Fruit fly (Drosophila melanogaster) whole organism, prepupa: ENCODE results near the gene CG5103.

Experiments
- CG10631 ChIP-seq: fragments of 200-800 bp; sonication (Bioruptor generic); optimal IDR thresholded peaks from 2 replicates; lab custom pipeline; 2016; ENCODE audit warnings: missing biosample characterization, missing genetic modification characterization
- CG11294 ChIP-seq: fragments of 200-800 bp; sonication (Bioruptor generic); IDR thresholded peaks from 2 replicates; pipeline ENCODE4 v1.3.6; 2022; ENCODE audit warnings: missing biosample characterization, missing genetic modification characterization
- CG11762 ChIP-seq: fragments of 200-800 bp; sonication (Bioruptor generic); optimal IDR thresholded peaks from 3 replicates; lab custom pipeline; 2016; ENCODE audit warnings: missing biosample characterization, missing genetic modification characterization; ENCODE audit not compliant: insufficient read depth
- CG11902 ChIP-seq: fragments of 200-800 bp; sonication (Bioruptor generic); optimal IDR thresholded peaks from 3 replicates; lab custom pipeline; 2016; ENCODE audit warnings: missing biosample characterization, missing genetic modification characterization
- CG15336 ChIP-seq: fragments of 200-800 bp; sonication (Bioruptor generic); IDR thresholded peaks from 2 replicates; pipeline ENCODE4 v1.3.6; 2022; ENCODE audit warnings: missing biosample characterization, missing genetic modification characterization
- CG1621 ChIP-seq: fragments of 200-800 bp; sonication (Bioruptor generic); optimal IDR thresholded peaks from 3 replicates; lab custom pipeline; 2018; ENCODE audit warnings: missing biosample characterization, mild to moderate bottlenecking, missing genetic modification characterization
- CG32006 ChIP-seq: fragments of 200-800 bp; sonication (Bioruptor generic); optimal IDR thresholded peaks from 3 replicates; lab custom pipeline; 2017; ENCODE audit warnings: missing biosample characterization, mild to moderate bottlenecking, missing genetic modification characterization
- CG4318 ChIP-seq: fragments of 200-800 bp; sonication (Bioruptor generic); optimal IDR thresholded peaks from 3 replicates; lab custom pipeline; 2017; ENCODE audit warnings: missing biosample characterization, mild to moderate bottlenecking, missing genetic modification characterization
- CG6163 ChIP-seq: fragments of 200-800 bp; sonication (Bioruptor generic); IDR thresholded peaks from 3 replicates; pipeline ENCODE4 v1.3.6; 2022; ENCODE audit warnings: missing biosample characterization, missing genetic modification characterization
- CG6276 ChIP-seq: fragments of 200-800 bp; sonication (Bioruptor generic); optimal IDR thresholded peaks from 2 replicates; lab custom pipeline; 2017; ENCODE audit warnings: missing biosample characterization, mild to moderate bottlenecking, missing genetic modification characterization
- CG6854 ChIP-seq: fragments of 200-800 bp; sonication (Bioruptor generic); optimal IDR thresholded peaks from 2 replicates; lab custom pipeline; 2017; ENCODE audit warnings: missing biosample characterization, mild to moderate bottlenecking, missing genetic modification characterization
- CG7368 ChIP-seq: fragments of 200-800 bp; sonication (Bioruptor generic); optimal IDR thresholded peaks from 3 replicates; lab custom pipeline; 2016; ENCODE audit warnings: missing biosample characterization, missing genetic modification characterization
- CG8119 ChIP-seq: fragments of 200-800 bp; sonication (Bioruptor generic); IDR thresholded peaks from 3 replicates; pipeline ENCODE4 v1.3.6; 2022; ENCODE audit warnings: missing biosample characterization, missing genetic modification characterization
- CG9139 ChIP-seq: fragments of 200-800 bp; sonication (Bioruptor generic); optimal IDR thresholded peaks from 3 replicates; lab custom pipeline; 2017; ENCODE audit warnings: missing biosample characterization, mild to moderate bottlenecking, missing genetic modification characterization
- Eip75B ChIP-seq: fragments of 200-800 bp; sonication (Bioruptor generic); optimal IDR thresholded peaks from 3 replicates; lab custom pipeline; 2016; ENCODE audit warnings: missing biosample characterization, missing genetic modification characterization
- Eip78C ChIP-seq: fragments of 200-800 bp; sonication (Bioruptor generic); peaks from one replicate; lab custom pipeline; 2016; ENCODE audit warnings: missing biosample characterization, missing genetic modification characterization
- Eip93F ChIP-seq: fragments of 200-800 bp; sonication (Bioruptor generic); optimal IDR thresholded peaks from 2 replicates; lab custom pipeline; 2016; ENCODE audit warnings: missing biosample characterization, mild to moderate bottlenecking, missing genetic modification characterization
- Ets96B ChIP-seq: fragments of 200-800 bp; optimal IDR thresholded peaks from 2 replicates; lab custom pipeline; 2019; ENCODE audit warnings: missing biosample characterization, mild to moderate bottlenecking, missing genetic modification characterization, moderate library complexity
- Hr38 ChIP-seq: sonication (Bioruptor generic); optimal IDR thresholded peaks from 2 replicates; lab custom pipeline; 2016; ENCODE audit warnings: missing biosample characterization, missing genetic modification characterization
- Hr39 ChIP-seq: fragments of 200-800 bp; sonication (Bioruptor generic); optimal IDR thresholded peaks from 2 replicates; lab custom pipeline; 2016; ENCODE audit warnings: missing biosample characterization, missing genetic modification characterization
- Lpt ChIP-seq: fragments of 200-800 bp; sonication (Bioruptor generic); optimal IDR thresholded peaks from 3 replicates; lab custom pipeline; 2016; ENCODE audit warnings: missing biosample characterization, missing genetic modification characterization
- Met ChIP-seq: fragments of 200-800 bp; sonication (Bioruptor generic); optimal IDR thresholded peaks from 3 replicates; lab custom pipeline; 2016; ENCODE audit warnings: missing biosample characterization, missing genetic modification characterization
- Smox ChIP-seq: fragments of 200-800 bp; sonication (Bioruptor generic); optimal IDR thresholded peaks from 3 replicates; lab custom pipeline; 2016; ENCODE audit warnings: missing biosample characterization, missing genetic modification characterization
- Sox102F ChIP-seq: fragments of 200-800 bp; sonication (Bioruptor generic); optimal IDR thresholded peaks from 2 replicates; lab custom pipeline; 2016; ENCODE audit warnings: missing biosample characterization, mild to moderate bottlenecking, missing genetic modification characterization
- Sox14 ChIP-seq: fragments of 200-800 bp; sonication (Bioruptor generic); optimal IDR thresholded peaks from 3 replicates; lab custom pipeline; 2016; ENCODE audit warnings: missing biosample characterization, missing genetic modification characterization
- Sox15 ChIP-seq: fragments of 200-800 bp; sonication (Bioruptor generic); optimal IDR thresholded peaks from 3 replicates; lab custom pipeline; 2016; ENCODE audit warnings: missing biosample characterization, missing genetic modification characterization
- achi ChIP-seq: fragments of 200-800 bp; sonication (Bioruptor generic); optimal IDR thresholded peaks from 3 replicates; lab custom pipeline; 2016; ENCODE audit warnings: missing biosample characterization, missing genetic modification characterization
- cyc ChIP-seq: fragments of 200-800 bp; sonication (Bioruptor generic); optimal IDR thresholded peaks from 3 replicates; lab custom pipeline; 2016; ENCODE audit warnings: missing biosample characterization, missing genetic modification characterization
- dsx ChIP-seq: fragments of 200-800 bp; optimal IDR thresholded peaks from 3 replicates; lab custom pipeline; 2019; ENCODE audit warnings: missing biosample characterization, mild to moderate bottlenecking, missing genetic modification characterization, moderate library complexity; ENCODE audit not compliant: poor library complexity, severe bottlenecking
- eg ChIP-seq: fragments of 200-800 bp; sonication (Bioruptor generic); IDR thresholded peaks from 3 replicates; pipeline ENCODE4 v1.3.6; 2022; ENCODE audit warnings: missing biosample characterization, missing genetic modification characterization
- esn ChIP-seq: fragments of 200-800 bp; sonication (Bioruptor generic); optimal IDR thresholded peaks from 2 replicates; lab custom pipeline; 2016; ENCODE audit warnings: missing biosample characterization, mild to moderate bottlenecking, missing genetic modification characterization, moderate library complexity
- fd59A ChIP-seq: fragments of 200-800 bp; sonication (Bioruptor generic); optimal IDR thresholded peaks from 2 replicates; lab custom pipeline; 2017; ENCODE audit warnings: missing biosample characterization, mild to moderate bottlenecking, missing genetic modification characterization, missing genetic modification reagents
- fd85E ChIP-seq: fragments of 200-800 bp; sonication (Bioruptor generic); optimal IDR thresholded peaks from 3 replicates; lab custom pipeline; 2016; ENCODE audit warnings: missing biosample characterization, missing genetic modification characterization
- fkh ChIP-seq: fragments of 200-800 bp; sonication (Bioruptor generic); optimal IDR thresholded peaks from 3 replicates; lab custom pipeline; 2017; ENCODE audit warnings: missing biosample characterization, mild to moderate bottlenecking, missing genetic modification characterization, moderate library complexity
- lz ChIP-seq: fragments of 200-800 bp; sonication (Bioruptor generic); optimal IDR thresholded peaks from 3 replicates; lab custom pipeline; 2016; ENCODE audit warnings: missing biosample characterization, missing genetic modification characterization
- net ChIP-seq: fragments of 200-800 bp; sonication (Bioruptor generic); optimal IDR thresholded peaks from 3 replicates; lab custom pipeline; 2016; ENCODE audit warnings: missing biosample characterization, missing genetic modification characterization
- pdm3 ChIP-seq: fragments of 200-800 bp; sonication (Bioruptor generic); optimal IDR thresholded peaks from 3 replicates; lab custom pipeline; 2016; ENCODE audit warnings: missing biosample characterization, missing genetic modification characterization
- spab ChIP-seq: fragments of 200-800 bp; sonication (Bioruptor generic); optimal IDR thresholded peaks from 2 replicates; lab custom pipeline; 2017; ENCODE audit warnings: missing biosample characterization, mild to moderate bottlenecking, missing genetic modification characterization, missing genetic modification reagents
- svp ChIP-seq: fragments of 200-800 bp; sonication (Bioruptor generic); peaks from one replicate; lab custom pipeline; 2016; ENCODE audit warnings: missing biosample characterization, missing genetic modification characterization
- topi ChIP-seq: fragments of 200-800 bp; sonication (Bioruptor generic); optimal IDR thresholded peaks from 3 replicates; lab custom pipeline; 2016; ENCODE audit warnings: missing biosample characterization, missing genetic modification characterization
- vri ChIP-seq: fragments of 200-800 bp; sonication (Bioruptor generic); optimal IDR thresholded peaks from 3 replicates; lab custom pipeline; 2016; ENCODE audit warnings: missing biosample characterization, mild to moderate bottlenecking, missing genetic modification characterization

The CG5103 gene

DNA sequence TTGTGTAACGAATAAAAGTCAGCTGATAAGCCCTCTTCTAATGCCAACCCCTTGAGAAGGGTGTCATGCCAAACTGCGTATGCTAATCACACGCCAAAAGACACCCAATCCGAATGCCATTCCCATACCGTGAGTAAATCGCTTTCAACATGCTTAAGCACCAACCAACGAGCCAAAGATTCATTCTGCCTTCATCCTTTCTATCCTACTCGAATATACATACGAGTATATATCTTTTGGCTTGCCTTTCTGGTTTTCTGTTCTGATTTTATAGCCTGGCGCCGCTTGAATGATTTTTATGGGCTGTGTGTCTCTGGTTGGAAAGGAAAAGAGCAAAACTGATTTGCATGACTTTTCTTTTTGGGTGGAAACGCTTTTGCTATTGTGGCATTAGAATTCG, 28.5 kb downstream of the CG5103 start:
- TF ChIP-seq CG15336 (GFP tag; lab: Robert Waterston, UW): no peak
- no peak for TF ChIP-seq topi (GFP tag; lab: Kevin White, UChicago)
- TF ChIP-seq lz (GFP tag; lab: Kevin White, UChicago): no peak
- TF ChIP-seq Sox15 (GFP tag; lab: Kevin White, UChicago): no peak
- TF ChIP-seq cyc (GFP tag; lab: Kevin White, UChicago): no peak
- TF ChIP-seq Eip93F (GFP tag; lab: Kevin White, UChicago): no peak
- TF ChIP-seq svp (GFP tag; lab: Kevin White, UChicago): no peak
- no peak for TF ChIP-seq fd85E
- TF ChIP-seq fd59A (GFP tag; lab: Kevin White, UChicago): no peak
- no peak for TF ChIP-seq net (GFP tag; lab: Kevin White, UChicago)
- TF ChIP-seq CG6854 (GFP tag; lab: Kevin White, UChicago): no peak
- TF ChIP-seq Eip75B (GFP tag; lab: Kevin White, UChicago): no peak
- no peak for TF ChIP-seq dsx (GFP tag; lab: Kevin White, UChicago)
- no peak for TF ChIP-seq CG10631 (GFP tag; lab: Kevin White, UChicago)
- no peak for TF ChIP-seq Hr38
- no peak for TF ChIP-seq spab (GFP tag; lab: Kevin White, UChicago)
- no peak for TF ChIP-seq Lpt

DNA sequence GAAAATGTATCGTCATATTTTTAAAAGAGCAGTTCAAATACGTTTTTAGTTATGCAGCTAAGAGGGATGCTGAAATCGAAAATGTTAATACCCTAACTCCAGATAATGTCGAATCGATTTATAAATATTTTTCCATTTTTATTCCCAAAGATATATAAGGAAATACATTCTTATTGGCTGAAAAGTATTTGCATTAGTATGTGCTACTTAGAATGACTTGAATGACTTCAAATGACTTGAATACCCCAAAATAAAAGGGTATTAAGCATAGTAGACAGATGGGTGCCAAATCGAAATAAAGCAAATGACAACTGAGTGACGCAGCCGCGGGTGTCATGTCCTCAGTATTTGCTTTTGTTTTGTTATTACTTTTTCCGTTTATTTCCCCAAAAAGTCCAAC, 35.3 kb downstream of the CG5103 start:
- no peak for TF ChIP-seq Eip75B (GFP tag; lab: Kevin White, UChicago)
- no peak for TF ChIP-seq CG15336 (GFP tag; lab: Robert Waterston, UW)
- TF ChIP-seq fd59A (GFP tag; lab: Kevin White, UChicago): no peak
- TF ChIP-seq eg (GFP tag; lab: Robert Waterston, UW): no peak
- no peak for TF ChIP-seq CG11762
- peak; percentile 44 for TF ChIP-seq svp (GFP tag; lab: Kevin White, UChicago)
- TF ChIP-seq fkh (GFP tag; lab: Kevin White, UChicago): no peak
- no peak for TF ChIP-seq CG32006 (GFP tag; lab: Kevin White, UChicago)
- TF ChIP-seq CG4318 (GFP tag; lab: Kevin White, UChicago): no peak
- TF ChIP-seq CG6276 (GFP tag; lab: Kevin White, UChicago): no peak
- no peak for TF ChIP-seq Sox15 (GFP tag; lab: Kevin White, UChicago)
- peak; percentile 12 for TF ChIP-seq Smox (GFP tag; lab: Kevin White, UChicago)
- no peak for TF ChIP-seq CG11902 (GFP tag; lab: Kevin White, UChicago)
- TF ChIP-seq vri (GFP tag; lab: Kevin White, UChicago): no peak
- TF ChIP-seq fd85E: no peak
- peak; percentile 9 for TF ChIP-seq esn (GFP tag; lab: Kevin White, UChicago)
- TF ChIP-seq Sox102F (GFP tag; lab: Kevin White, UChicago): no peak
- TF ChIP-seq CG8119 (GFP tag; lab: Robert Waterston, UW): no peak
- TF ChIP-seq Met: peak; percentile 10
- TF ChIP-seq Hr39: no peak
- no peak for TF ChIP-seq Hr38
- TF ChIP-seq Eip78C (GFP tag; lab: Kevin White, UChicago): peak; percentile 54
- TF ChIP-seq pdm3 (GFP tag; lab: Kevin White, UChicago): no peak
- no peak for TF ChIP-seq Ets96B (tag; lab: Kevin White, UChicago)
- TF ChIP-seq achi (GFP tag; lab: Kevin White, UChicago): no peak
- TF ChIP-seq CG6163 (GFP tag; lab: Robert Waterston, UW): no peak
- no peak for TF ChIP-seq CG1621 (tag; lab: Kevin White, UChicago)
- TF ChIP-seq CG7368 (GFP tag; lab: Kevin White, UChicago): no peak
- no peak for TF ChIP-seq cyc (GFP tag; lab: Kevin White, UChicago)
- no peak for TF ChIP-seq spab (GFP tag; lab: Kevin White, UChicago)
- TF ChIP-seq CG9139 (GFP tag; lab: Kevin White, UChicago): no peak
- TF ChIP-seq CG11294 (GFP tag; lab: Robert Waterston, UW): no peak
- TF ChIP-seq Sox14 (GFP tag; lab: Kevin White, UChicago): no peak
